Worm (Caenorhabditis elegans) whole organism, late embryonic: Measurements from ENCODE around the gene F14H3.12.

Source experiments
- C08G9.2 ChIP-seq: sonication (generic microtip); optimal IDR thresholded peaks from 2 replicates; lab custom pipeline; 2016; ENCODE audit warnings: mild to moderate bottlenecking, missing genetic modification characterization, moderate library complexity, missing compliant biosample characterization
- K02D7.2 ChIP-seq: sonication (generic microtip); optimal IDR thresholded peaks from 2 replicates; lab custom pipeline; 2017; ENCODE audit warnings: mild to moderate bottlenecking, missing genetic modification characterization, missing compliant biosample characterization
- K09A11.1 ChIP-seq: sonication (generic microtip); optimal IDR thresholded peaks from 2 replicates; lab custom pipeline; 2017; ENCODE audit warnings: antibody characterized with exemption, mild to moderate bottlenecking, missing genetic modification characterization, missing compliant biosample characterization; ENCODE audit not compliant: insufficient read depth
- T23F11.4 ChIP-seq: fragments of 200-800 bp; sonication (Bioruptor generic); optimal IDR thresholded peaks from 2 replicates; lab custom pipeline; 2018; ENCODE audit warnings: mild to moderate bottlenecking, missing genetic modification characterization, missing compliant biosample characterization
- Y22D7AL.16 ChIP-seq: sonication (generic microtip); optimal IDR thresholded peaks from 2 replicates; lab custom pipeline; 2016; ENCODE audit warnings: missing genetic modification characterization, missing compliant biosample characterization
- ceh-18 ChIP-seq: sonication (generic microtip); optimal IDR thresholded peaks from 2 replicates; lab custom pipeline; 2016; ENCODE audit warnings: missing genetic modification characterization, missing compliant biosample characterization
- ceh-24 ChIP-seq: sonication (generic microtip); optimal IDR thresholded peaks from 2 replicates; lab custom pipeline; 2016; ENCODE audit warnings: mild to moderate bottlenecking, missing genetic modification characterization, missing compliant biosample characterization
- ceh-30 ChIP-seq: fragments of 150-350 bp; optimal IDR thresholded peaks from 2 replicates; lab custom pipeline; 2014; ENCODE audit warnings: missing biosample characterization, missing genetic modification characterization
- ceh-31 ChIP-seq: sonication (generic microtip); optimal IDR thresholded peaks from 2 replicates; lab custom pipeline; 2016; ENCODE audit warnings: missing genetic modification characterization, missing compliant biosample characterization
- ceh-48 ChIP-seq: sonication (generic microtip); optimal IDR thresholded peaks from 2 replicates; lab custom pipeline; 2016; ENCODE audit warnings: missing genetic modification characterization, inconsistent platforms, missing compliant biosample characterization
- ceh-6 ChIP-seq: fragments of 200-800 bp; sonication (Bioruptor generic); optimal IDR thresholded peaks from 2 replicates; lab custom pipeline; 2018; ENCODE audit warnings: mild to moderate bottlenecking, missing genetic modification characterization, missing compliant biosample characterization
- ceh-9 ChIP-seq: sonication (generic microtip); optimal IDR thresholded peaks from 2 replicates; lab custom pipeline; 2016; ENCODE audit warnings: mild to moderate bottlenecking, missing genetic modification characterization, inconsistent platforms, missing compliant biosample characterization
- elt-2 ChIP-seq: sonication (generic microtip); optimal IDR thresholded peaks from 2 replicates; lab custom pipeline; 2016; ENCODE audit warnings: missing genetic modification reagents, missing genetic modification characterization, missing compliant biosample characterization
- fkh-10 ChIP-seq: fragments of 150-350 bp; optimal IDR thresholded peaks from 2 replicates; lab custom pipeline; 2014; ENCODE audit warnings: missing biosample characterization, missing genetic modification reagents, missing genetic modification characterization
- hlh-13 ChIP-seq: fragments of 200-800 bp; sonication (Bioruptor generic); optimal IDR thresholded peaks from 2 replicates; lab custom pipeline; 2018; ENCODE audit warnings: mild to moderate bottlenecking, missing genetic modification characterization, missing compliant biosample characterization
- hlh-15 ChIP-seq: sonication (generic microtip); optimal IDR thresholded peaks from 2 replicates; lab custom pipeline; 2016; ENCODE audit warnings: missing genetic modification characterization, missing compliant biosample characterization
- lim-6 ChIP-seq: sonication (generic microtip); optimal IDR thresholded peaks from 2 replicates; lab custom pipeline; 2016; ENCODE audit warnings: missing genetic modification characterization, missing compliant biosample characterization
- lin-11 ChIP-seq: fragments of 200-800 bp; sonication (Bioruptor generic); optimal IDR thresholded peaks from 2 replicates; lab custom pipeline; 2018; ENCODE audit warnings: mild to moderate bottlenecking, missing genetic modification characterization, missing compliant biosample characterization
- madf-2 ChIP-seq: sonication (generic microtip); optimal IDR thresholded peaks from 2 replicates; lab custom pipeline; 2017; ENCODE audit warnings: missing genetic modification characterization, missing compliant biosample characterization
- nfya-1 ChIP-seq: sonication (generic microtip); optimal IDR thresholded peaks from 2 replicates; lab custom pipeline; 2017; ENCODE audit warnings: missing genetic modification characterization, mild to moderate bottlenecking, missing compliant biosample characterization, antibody characterized with exemption, moderate library complexity
- npax-4 ChIP-seq: sonication (generic microtip); optimal IDR thresholded peaks from 2 replicates; lab custom pipeline; 2016; ENCODE audit warnings: missing genetic modification characterization, missing compliant biosample characterization
- pat-9 ChIP-seq: fragments of 200-800 bp; sonication (Bioruptor generic); optimal IDR thresholded peaks from 2 replicates; lab custom pipeline; 2018; ENCODE audit warnings: mild to moderate bottlenecking, missing genetic modification characterization, moderate library complexity, missing compliant biosample characterization
- pha-2 ChIP-seq: sonication (generic microtip); optimal IDR thresholded peaks from 2 replicates; lab custom pipeline; 2017; ENCODE audit warnings: mild to moderate bottlenecking, missing genetic modification characterization, missing compliant biosample characterization
- ref-2 ChIP-seq: sonication (generic microtip); optimal IDR thresholded peaks from 2 replicates; lab custom pipeline; 2016; ENCODE audit warnings: missing genetic modification characterization, missing compliant biosample characterization
- rnt-1 ChIP-seq: sonication (generic microtip); optimal IDR thresholded peaks from 2 replicates; lab custom pipeline; 2016; ENCODE audit warnings: missing genetic modification characterization, missing compliant biosample characterization
- sdc-2 ChIP-seq: sonication (generic microtip); optimal IDR thresholded peaks from 2 replicates; lab custom pipeline; 2016; ENCODE audit warnings: missing genotype, missing genetic modification characterization, missing compliant biosample characterization
- sox-2 ChIP-seq: fragments of 200-800 bp; sonication (Bioruptor generic); IDR thresholded peaks from 2 replicates; pipeline ENCODE4 v1.3.6; 2022; ENCODE audit warnings: missing genetic modification reagents, missing genetic modification characterization, missing compliant biosample characterization
- tbx-2 ChIP-seq: sonication (generic microtip); optimal IDR thresholded peaks from 2 replicates; lab custom pipeline; 2016; ENCODE audit warnings: missing genetic modification characterization, missing compliant biosample characterization
- tbx-7 ChIP-seq: sonication (generic microtip); optimal IDR thresholded peaks from 2 replicates; lab custom pipeline; 2016; ENCODE audit warnings: missing genotype, missing genetic modification characterization, missing compliant biosample characterization
- ttx-3 ChIP-seq: sonication (generic microtip); optimal IDR thresholded peaks from 2 replicates; lab custom pipeline; 2016; ENCODE audit warnings: missing genetic modification reagents, missing genetic modification characterization, missing compliant biosample characterization
- unc-55 ChIP-seq: sonication (generic microtip); optimal IDR thresholded peaks from 2 replicates; lab custom pipeline; 2017; ENCODE audit warnings: missing biosample characterization, missing genetic modification reagents, missing genetic modification characterization
- unc-86 ChIP-seq: sonication (generic microtip); optimal IDR thresholded peaks from 2 replicates; lab custom pipeline; 2016; ENCODE audit warnings: missing genetic modification characterization, missing compliant biosample characterization
- ztf-16 ChIP-seq: sonication (generic microtip); optimal IDR thresholded peaks from 2 replicates; lab custom pipeline; 2017; ENCODE audit warnings: missing genetic modification characterization, missing compliant biosample characterization

The F14H3.12 gene

ce11 chrV:16075250-16075709, at the start of gene F14H3.12, which contains the start of gene srj-29:
Gene F14H3.12, minus strand, starts transcription at chrV:16075323.
Gene srj-29, plus strand, starts transcription at chrV:16075659.
- TF ChIP-seq lim-6 (no peak), pha-2 (tag; lab: Kevin White, UChicago) (no peak), C08G9.2 (tag; lab: Kevin White, UChicago) (no peak), sox-2 (GFP tag; lab: Robert Waterston, UW) (no peak), lin-11 (tag; lab: Kevin White, UChicago) (no peak), tbx-2 (tag; lab: Kevin White, UChicago) (no peak), ceh-6 (no peak), Y22D7AL.16 (tag; lab: Kevin White, UChicago) (no peak), fkh-10 (GFP tag; lab: Kevin White, UChicago) (no peak), rnt-1 (no peak)
- TF ChIP-seq, all 69 proteins: peak for 0

DNA sequence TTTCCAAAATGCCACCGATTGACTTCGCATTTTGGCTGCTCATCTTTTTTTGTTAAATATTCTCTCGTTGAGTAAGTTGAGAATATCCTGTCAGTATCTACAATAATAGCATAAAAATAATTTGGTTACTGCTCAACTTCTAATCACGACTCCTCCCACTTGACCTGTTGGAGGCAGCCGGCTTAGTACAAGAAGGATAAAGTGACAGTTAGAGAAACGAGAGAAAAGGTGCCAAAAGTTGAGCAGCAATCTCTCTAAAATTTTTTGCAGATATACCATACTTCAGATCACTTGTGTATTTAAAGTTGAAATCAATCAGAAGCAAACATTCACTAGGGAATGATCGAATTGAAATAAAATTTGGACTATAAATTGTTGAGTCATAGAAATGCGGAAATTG, 49.6 kb upstream of the F14H3.12 start, which contains the start of gene nhr-111:
TSS of gene nhr-111 (minus strand) at position 101 of the 400 bp plus-strand sequence.
- TF ChIP-seq ceh-48 (no peak), pat-9 (no peak), Y22D7AL.16 (tag; lab: Kevin White, UChicago) (no peak), ceh-9 (no peak), pha-2 (tag; lab: Kevin White, UChicago) (no peak), ref-2 (tag; lab: Kevin White, UChicago) (no peak), K02D7.2 (tag; lab: Kevin White, UChicago) (no peak), C08G9.2 (tag; lab: Kevin White, UChicago) (no peak), nfya-1 (tag; lab: Kevin White, UChicago) (no peak), tbx-7 (tag; lab: Kevin White, UChicago) (no peak), ceh-18 (tag; lab: Kevin White, UChicago) (no peak), T23F11.4 (no peak), unc-86 (tag; lab: Kevin White, UChicago) (no peak)

DNA sequence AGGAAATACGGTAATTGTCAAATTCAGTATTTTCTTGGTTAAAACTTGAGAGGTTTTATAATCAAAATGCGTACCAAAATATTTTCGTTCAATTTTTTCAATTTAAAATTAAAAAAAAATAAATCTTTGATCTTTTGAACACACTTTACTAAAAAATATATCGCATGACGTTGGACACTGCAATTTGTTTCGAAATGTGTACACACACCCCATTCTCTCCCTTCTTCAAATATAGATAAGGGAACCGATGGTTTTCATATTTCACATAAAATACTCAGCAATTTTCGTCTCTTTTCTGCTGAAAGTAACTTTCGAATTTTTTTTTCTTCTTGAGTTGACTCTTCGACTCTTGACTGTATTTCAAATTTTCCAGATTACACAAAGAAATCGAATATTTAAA, 46.3 kb upstream of the F14H3.12 start:
- TF ChIP-seq ceh-24 (tag; lab: Kevin White, UChicago) (no peak), lin-11 (tag; lab: Kevin White, UChicago) (no peak), unc-55 (GFP tag; lab: Kevin White, UChicago) (no peak), K09A11.1 (no peak), ttx-3 (tag; lab: Kevin White, UChicago) (no peak), hlh-15 (tag; lab: Kevin White, UChicago) (no peak), T23F11.4 (no peak)
- TF ChIP-seq, all 69 proteins: peak for 0

DNA sequence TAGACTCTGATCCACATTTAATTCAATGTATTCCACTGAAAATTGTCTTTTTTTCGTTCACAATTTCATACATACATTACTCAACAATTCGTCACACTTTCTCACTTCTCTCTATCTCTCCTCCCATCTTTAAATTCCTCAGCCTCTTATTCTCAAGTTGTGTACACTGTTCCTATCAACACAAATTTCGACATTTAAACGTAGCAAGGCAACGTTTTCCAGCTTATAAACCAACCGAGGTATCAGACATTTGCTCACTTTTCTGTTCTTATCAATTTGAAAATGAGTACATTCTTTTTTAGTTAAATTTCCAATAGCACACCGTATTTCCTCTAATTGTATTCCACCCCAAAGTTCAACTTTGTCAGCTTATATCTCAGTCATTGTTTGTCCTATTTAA, 45.8 kb upstream of the F14H3.12 start, which contains the start of gene skr-3:
TSS of gene skr-3 (plus strand) at position 163 of the 400 bp plus-strand sequence.
- TF ChIP-seq T23F11.4 = no peak
- TF ChIP-seq ceh-31 (tag; lab: Kevin White, UChicago) = no peak
- TF ChIP-seq fkh-10 (GFP tag; lab: Kevin White, UChicago) = no peak
- TF ChIP-seq ztf-16 (tag; lab: Kevin White, UChicago) = no peak
- TF ChIP-seq ceh-30 (tag; lab: Kevin White, UChicago) = no peak
- no peak for TF ChIP-seq lin-11 (tag; lab: Kevin White, UChicago)
- TF ChIP-seq ceh-6 = no peak
- no peak for TF ChIP-seq ref-2 (tag; lab: Kevin White, UChicago)
- no peak for TF ChIP-seq elt-2
- TF ChIP-seq tbx-7 (tag; lab: Kevin White, UChicago) = no peak
- TF ChIP-seq ttx-3 (tag; lab: Kevin White, UChicago) = no peak
- no peak for TF ChIP-seq unc-86 (tag; lab: Kevin White, UChicago)
- TF ChIP-seq hlh-13 (GFP tag; lab: Kevin White, UChicago) = no peak

ce11 chrV:16120499-16120898, 45.4 kb upstream of the F14H3.12 start:
- no peak for TF ChIP-seq madf-2 (tag; lab: Kevin White, UChicago)
- TF ChIP-seq npax-4 (tag; lab: Kevin White, UChicago) = no peak
- TF ChIP-seq sdc-2 (tag; lab: Kevin White, UChicago) = no peak
